Fruit fly (Drosophila melanogaster) whole organism, embryonic: ENCODE results near the gene sosie.
A peak's percentile ranks its signal among the peaks of the same experiment; 100 is the strongest.

Experiments
- B-H2 ChIP-seq: fragments of 200-800 bp; sonication (Bioruptor generic); optimal IDR thresholded peaks from 2 replicates; lab custom pipeline; 2018; ENCODE audit warnings: missing biosample characterization, mild to moderate bottlenecking, missing genetic modification characterization
- BEAF-32 ChIP-seq: fragments of 200-800 bp; sonication (Bioruptor generic); optimal IDR thresholded peaks from 3 replicates; lab custom pipeline; 2017; ENCODE audit warnings: missing biosample characterization, missing genetic modification characterization, mild to moderate bottlenecking, moderate library complexity, missing genetic modification reagents
- Blimp-1 ChIP-seq: fragments of 200-800 bp; sonication (Bioruptor generic); optimal IDR thresholded peaks from 3 replicates; lab custom pipeline; 2018; ENCODE audit warnings: missing biosample characterization, missing genetic modification characterization, mild to moderate bottlenecking, moderate library complexity, missing genetic modification reagents
- C15 ChIP-seq: fragments of 200-800 bp; sonication (Bioruptor generic); IDR thresholded peaks from 3 replicates; pipeline ENCODE4 v1.3.6; 2022; ENCODE audit warnings: missing biosample characterization, missing genetic modification characterization
- CG10147 ChIP-seq: fragments of 200-800 bp; sonication (Bioruptor generic); optimal IDR thresholded peaks from 2 replicates; lab custom pipeline; 2019; ENCODE audit warnings: missing biosample characterization, mild to moderate bottlenecking, missing genetic modification characterization, moderate library complexity
- CG14014 ChIP-seq: fragments of 200-800 bp; sonication (Bioruptor generic); IDR thresholded peaks from 2 replicates; pipeline ENCODE4 v1.3.6; 2022; ENCODE audit warnings: missing biosample characterization, missing genetic modification characterization
- CG16815 ChIP-seq: fragments of 200-800 bp; sonication (Bioruptor generic); optimal IDR thresholded peaks from 3 replicates; lab custom pipeline; 2017; ENCODE audit warnings: missing biosample characterization, mild to moderate bottlenecking, missing genetic modification characterization
- CG18011 ChIP-seq: fragments of 200-800 bp; sonication (Bioruptor generic); optimal IDR thresholded peaks from 2 replicates; lab custom pipeline; 2017; ENCODE audit warnings: missing biosample characterization, missing genetic modification characterization, mild to moderate bottlenecking, moderate library complexity, missing genotype
- CG2199 ChIP-seq: fragments of 200-800 bp; sonication (Bioruptor generic); IDR thresholded peaks from 3 replicates; pipeline ENCODE4 v1.3.6; 2022; ENCODE audit warnings: missing biosample characterization, missing genetic modification characterization
- CG30403 ChIP-seq: fragments of 200-800 bp; sonication (Bioruptor generic); optimal IDR thresholded peaks from 3 replicates; lab custom pipeline; 2016; ENCODE audit warnings: missing biosample characterization, missing genetic modification characterization
- CG3407 ChIP-seq: fragments of 200-800 bp; sonication (Bioruptor generic); optimal IDR thresholded peaks from 2 replicates; lab custom pipeline; 2018; ENCODE audit warnings: missing biosample characterization, mild to moderate bottlenecking, missing genetic modification characterization
- CG42726 ChIP-seq: fragments of 200-800 bp; sonication (Bioruptor generic); IDR thresholded peaks from 2 replicates; pipeline ENCODE4 v1.3.6; 2022; ENCODE audit warnings: missing biosample characterization, missing genetic modification characterization; ENCODE audit not compliant: partially characterized antibody
- CG4360 ChIP-seq: fragments of 200-800 bp; sonication (Bioruptor generic); IDR thresholded peaks from 2 replicates; pipeline ENCODE4 v1.3.6; 2022; ENCODE audit warnings: missing biosample characterization, missing genetic modification characterization
- CG4424 ChIP-seq: fragments of 200-800 bp; sonication (Bioruptor generic); optimal IDR thresholded peaks from 3 replicates; lab custom pipeline; 2016; ENCODE audit warnings: missing biosample characterization, missing genetic modification characterization
- CG4730 ChIP-seq: fragments of 200-800 bp; sonication (Bioruptor generic); IDR thresholded peaks from 2 replicates; pipeline ENCODE4 v1.3.6; 2022; ENCODE audit warnings: missing biosample characterization, missing genetic modification characterization
- CG6254 ChIP-seq: fragments of 200-800 bp; sonication (Bioruptor generic); optimal IDR thresholded peaks from 3 replicates; lab custom pipeline; 2017; ENCODE audit warnings: mild to moderate bottlenecking, missing biosample characterization, missing genetic modification reagents, missing genetic modification characterization
- CG6654 ChIP-seq: fragments of 200-800 bp; sonication (Bioruptor generic); optimal IDR thresholded peaks from 2 replicates; lab custom pipeline; 2017; ENCODE audit warnings: missing biosample characterization, mild to moderate bottlenecking, missing genetic modification characterization
- CG6854 ChIP-seq: fragments of 200-800 bp; sonication (Bioruptor generic); optimal IDR thresholded peaks from 3 replicates; lab custom pipeline; 2017; ENCODE audit warnings: missing biosample characterization, mild to moderate bottlenecking, missing genetic modification characterization
- CG7928 ChIP-seq: fragments of 200-800 bp; sonication (Bioruptor generic); optimal IDR thresholded peaks from 2 replicates; lab custom pipeline; 2017; ENCODE audit warnings: missing biosample characterization, mild to moderate bottlenecking, missing genetic modification characterization
- CoRest ChIP-seq: fragments of 200-800 bp; sonication (Bioruptor generic); optimal IDR thresholded peaks from 3 replicates; lab custom pipeline; 2018; ENCODE audit warnings: missing biosample characterization, mild to moderate bottlenecking, missing genetic modification characterization, moderate library complexity
- D19A ChIP-seq: fragments of 200-800 bp; optimal IDR thresholded peaks from 3 replicates; lab custom pipeline; 2019; ENCODE audit warnings: missing biosample characterization, mild to moderate bottlenecking, missing genetic modification characterization, moderate library complexity
- Fer1 ChIP-seq: fragments of 200-800 bp; sonication (Bioruptor generic); optimal IDR thresholded peaks from 2 replicates; lab custom pipeline; 2017; ENCODE audit warnings: missing biosample characterization, mild to moderate bottlenecking, missing genetic modification characterization
- Fer3 ChIP-seq: fragments of 200-800 bp; sonication (Bioruptor generic); optimal IDR thresholded peaks from 2 replicates; lab custom pipeline; 2018; ENCODE audit warnings: missing biosample characterization, mild to moderate bottlenecking, missing genetic modification characterization, moderate library complexity
- H15 ChIP-seq: fragments of 200-800 bp; sonication (Bioruptor generic); IDR thresholded peaks from 3 replicates; pipeline ENCODE4 v1.3.6; 2022; ENCODE audit warnings: missing biosample characterization, missing genetic modification characterization
- HLH4C ChIP-seq: fragments of 200-800 bp; sonication (Bioruptor generic); IDR thresholded peaks from 3 replicates; pipeline ENCODE4 v1.3.6; 2022; ENCODE audit warnings: missing biosample characterization, missing genetic modification characterization; ENCODE audit not compliant: partially characterized antibody
- Hr51 ChIP-seq, 2 experiments: fragments of 200-800 bp; sonication (Bioruptor generic); optimal IDR thresholded peaks; 2 replicates in 1 of 2; 3 replicates in 1 of 2; lab custom pipeline; 2016 to 2018; ENCODE audit warnings: missing biosample characterization in 2 of 2, missing genetic modification characterization in 2 of 2, mild to moderate bottlenecking in 1 of 2, moderate library complexity in 1 of 2
- Meics ChIP-seq: fragments of 200-800 bp; sonication (Bioruptor generic); optimal IDR thresholded peaks from 2 replicates; lab custom pipeline; 2017; ENCODE audit warnings: missing biosample characterization, mild to moderate bottlenecking, missing genetic modification characterization
- Nf-YA ChIP-seq: fragments of 200-800 bp; sonication (Bioruptor generic); IDR thresholded peaks from 2 replicates; pipeline ENCODE4 v1.3.6; 2022; ENCODE audit warnings: missing biosample characterization, missing genetic modification characterization
- Oli ChIP-seq: fragments of 200-800 bp; sonication (Bioruptor generic); optimal IDR thresholded peaks from 2 replicates; lab custom pipeline; 2018; ENCODE audit warnings: missing biosample characterization, mild to moderate bottlenecking, missing genetic modification characterization, moderate library complexity
- Xrp1 ChIP-seq: fragments of 200-800 bp; sonication (Bioruptor generic); IDR thresholded peaks from 2 replicates; pipeline ENCODE4 v1.3.6; 2022; ENCODE audit warnings: missing biosample characterization, missing genetic modification characterization
- br ChIP-seq: fragments of >200 bp; optimal IDR thresholded peaks from 2 replicates; lab custom pipeline; 2017
- crp ChIP-seq, 2 experiments: fragments of 200-800 bp; sonication (Bioruptor generic); optimal IDR thresholded peaks; 2 replicates in 1 of 2; 3 replicates in 1 of 2; lab custom pipeline; 2017; ENCODE audit warnings: missing biosample characterization in 2 of 2, missing genetic modification characterization in 2 of 2, mild to moderate bottlenecking in 1 of 2, moderate library complexity in 1 of 2
- esg ChIP-seq: fragments of 200-800 bp; sonication (Bioruptor generic); conservative IDR thresholded peaks from 2 replicates; pipeline ENCODE4 v1.3.6; 2022; ENCODE audit warnings: missing biosample characterization, missing genetic modification characterization
- eyg ChIP-seq: fragments of 200-800 bp; sonication (Bioruptor generic); optimal IDR thresholded peaks from 3 replicates; lab custom pipeline; 2016; ENCODE audit warnings: missing biosample characterization, missing genetic modification characterization
- fd3F ChIP-seq: fragments of 200-800 bp; sonication (Bioruptor generic); optimal IDR thresholded peaks from 2 replicates; lab custom pipeline; 2018; ENCODE audit warnings: missing biosample characterization, mild to moderate bottlenecking, missing genetic modification characterization, moderate library complexity
- inv ChIP-seq: fragments of 200-800 bp; sonication (Bioruptor generic); IDR thresholded peaks from 2 replicates; pipeline ENCODE4 v1.3.6; 2022; ENCODE audit warnings: missing biosample characterization, missing genetic modification characterization; ENCODE audit not compliant: partially characterized antibody
- kni ChIP-seq: fragments of 200-800 bp; sonication (Bioruptor generic); optimal IDR thresholded peaks from 3 replicates; lab custom pipeline; 2017; ENCODE audit warnings: mild to moderate bottlenecking, missing biosample characterization, missing genetic modification reagents, missing genetic modification characterization
- maf-S ChIP-seq: fragments of 200-800 bp; sonication (Bioruptor generic); optimal IDR thresholded peaks from 2 replicates; lab custom pipeline; 2016; ENCODE audit warnings: missing biosample characterization, missing genetic modification characterization
- nmo ChIP-seq: fragments of 200-800 bp; sonication (Bioruptor generic); optimal IDR thresholded peaks from 2 replicates; lab custom pipeline; 2018; ENCODE audit warnings: missing biosample characterization, mild to moderate bottlenecking, missing genetic modification characterization, moderate library complexity
- otp ChIP-seq: fragments of 200-800 bp; sonication (Bioruptor generic); IDR thresholded peaks from 3 replicates; pipeline ENCODE4, ENCODE4 v1.3.6; 2022; ENCODE audit warnings: missing biosample characterization, missing genetic modification characterization
- peb ChIP-seq: fragments of 200-800 bp; sonication (Bioruptor generic); IDR thresholded peaks from 2 replicates; pipeline ENCODE4 v1.3.6; 2022; ENCODE audit warnings: missing biosample characterization, missing genetic modification characterization
- repo ChIP-seq: fragments of 200-800 bp; sonication (Bioruptor generic); optimal IDR thresholded peaks from 2 replicates; lab custom pipeline; 2016; ENCODE audit warnings: missing biosample characterization, missing genetic modification characterization
- salm ChIP-seq: fragments of 200-800 bp; sonication (Bioruptor generic); optimal IDR thresholded peaks from 2 replicates; lab custom pipeline; 2018; ENCODE audit warnings: missing biosample characterization, mild to moderate bottlenecking, missing genetic modification characterization
- sc ChIP-seq, 3 experiments: fragments of >200 bp in 2 of 3; fragments of 200-800 bp in 1 of 3; sonication (Bioruptor generic) in 1 of 3; optimal IDR thresholded peaks; 2 replicates in 2 of 3; 3 replicates in 1 of 3; lab custom pipeline; 2017; ENCODE audit warnings: mild to moderate bottlenecking in 1 of 3, missing biosample characterization in 1 of 3, missing genetic modification characterization in 1 of 3, missing genetic modification reagents in 1 of 3
- ttk ChIP-seq: fragments of 200-800 bp; sonication (Bioruptor generic); IDR thresholded peaks from 2 replicates; pipeline ENCODE4 v2.1.2; 2022; ENCODE audit warnings: missing biosample characterization, missing genetic modification characterization
- usp ChIP-seq: fragments of >200 bp; optimal IDR thresholded peaks from 2 replicates; lab custom pipeline; 2017; ENCODE audit warnings: missing biosample characterization, missing genetic modification characterization
- vnd ChIP-seq: fragments of 200-800 bp; sonication (Bioruptor generic); IDR thresholded peaks from 3 replicates; pipeline ENCODE4 v1.3.6; 2022; ENCODE audit warnings: missing biosample characterization, missing genetic modification characterization; ENCODE audit not compliant: partially characterized antibody
- wek ChIP-seq: fragments of 200-800 bp; sonication (Bioruptor generic); optimal IDR thresholded peaks from 3 replicates; lab custom pipeline; 2018; ENCODE audit warnings: missing biosample characterization, mild to moderate bottlenecking, missing genetic modification characterization, moderate library complexity

Gene sosie

DNA sequence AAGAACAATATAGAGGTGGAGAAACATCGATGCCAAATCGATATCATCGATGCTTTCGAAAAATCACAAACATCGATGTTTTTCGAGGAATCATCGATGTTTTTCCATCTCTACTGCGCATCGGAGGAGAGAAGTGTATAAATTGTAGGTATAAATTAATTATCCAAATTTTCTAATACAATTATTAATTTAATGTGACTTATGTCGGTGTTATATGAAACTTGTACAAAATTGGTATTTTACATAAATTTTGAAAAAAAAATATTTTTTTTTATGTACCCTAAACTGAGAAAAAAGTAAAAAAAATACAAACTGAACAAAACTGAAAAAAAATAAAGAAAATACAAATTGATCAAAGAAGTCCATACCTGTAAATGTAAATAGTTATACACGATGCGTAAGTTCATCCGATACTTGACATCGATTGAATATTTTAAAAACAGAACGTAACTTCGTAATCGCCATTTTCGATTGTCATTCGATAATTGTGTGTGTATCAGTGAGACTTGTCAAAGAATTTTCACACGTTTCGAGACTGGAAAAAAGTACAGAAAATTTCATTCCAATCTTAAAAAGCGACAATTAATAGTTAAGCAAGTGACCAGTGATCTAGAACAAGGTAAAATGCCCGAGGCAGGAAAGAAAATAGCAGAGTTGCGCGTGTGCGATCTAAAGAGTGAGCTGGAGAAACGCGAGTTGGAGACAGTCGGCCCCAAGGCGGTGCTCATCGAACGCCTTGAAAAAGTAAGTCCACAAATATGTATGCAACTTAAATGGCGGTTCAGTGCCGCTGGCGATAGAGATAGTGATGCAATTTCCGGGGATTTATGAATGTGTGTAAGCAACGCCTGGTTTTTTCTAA, 16.5 kb upstream of the sosie start, which contains the start of the genes CG5808 and Saf-B (continued):
- TF ChIP-seq Fer1 (no peak), CG18011 (GFP tag; lab: Kevin White, UChicago) (no peak), kni (GFP tag; lab: Kevin White, UChicago) (no peak), CG6854 (GFP tag; lab: Kevin White, UChicago) (no peak), esg (peak; percentile 33; the same call in 1 of the 2 replicates), B-H2 (GFP tag; lab: Kevin White, UChicago) (no peak), CG42726 (0 out of 2 replicates have a peak, but pooled peaks have one; percentile 32), maf-S (GFP tag; lab: Kevin White, UChicago) (no peak), BEAF-32 (GFP tag; lab: Kevin White, UChicago) (peak; percentile 87), crp (GFP tag; optimal IDR thresholded peaks at IDR 0.05; lab: Kevin White, UChicago) (peak in 1 of 2 experiments; percentile 37), usp (GFP tag; lab: Kevin White, UChicago) (no peak), br (no peak), Oli (peak; percentile 13), inv (GFP tag; lab: Robert Waterston, UW) (peak; percentile 75), ttk (GFP tag; lab: Robert Waterston, UW) (no peak), Xrp1 (peak; percentile 49; the same call in 1 of the 2 replicates), Hr51 (GFP tag; optimal IDR thresholded peaks at IDR 0.05; lab: Kevin White, UChicago) (no peak), CG14014 (GFP tag; lab: Robert Waterston, UW) (no peak), CG4424 (GFP tag; lab: Kevin White, UChicago) (peak; percentile 58), CG4730 (GFP tag; lab: Robert Waterston, UW) (no peak), HLH4C (GFP tag; lab: Robert Waterston, UW) (peak; percentile 95), C15 (GFP tag; lab: Robert Waterston, UW) (no peak), sc (optimal IDR thresholded peaks at IDR 0.05; lab: Kevin White, UChicago) (no peak), sc (GFP tag; optimal IDR thresholded peaks at IDR 0.05; lab: Kevin White, UChicago) (no peak), CG30403 (GFP tag; lab: Kevin White, UChicago) (peak; percentile 57), Nf-YA (GFP tag; lab: Robert Waterston, UW) (no peak; the same call in 1 of the 2 replicates), fd3F (GFP tag; lab: Kevin White, UChicago) (no peak), nmo (GFP tag; lab: Kevin White, UChicago) (peak; percentile 85), CG6254 (GFP tag; lab: Kevin White, UChicago) (no peak), Meics (GFP tag; lab: Kevin White, UChicago) (no peak), wek (GFP tag; lab: Kevin White, UChicago) (no peak), CG4360 (GFP tag; lab: Robert Waterston, UW) (no peak), D19A (no peak), H15 (GFP tag; lab: Robert Waterston, UW) (no peak), salm (no peak), CG10147 (no peak), CG7928 (GFP tag; lab: Kevin White, UChicago) (peak; percentile 18), Fer3 (tag; lab: Kevin White, UChicago) (peak; percentile 19), CG16815 (GFP tag; lab: Kevin White, UChicago) (no peak), eyg (GFP tag; lab: Kevin White, UChicago) (no peak), CG6654 (GFP tag; lab: Kevin White, UChicago) (no peak), CoRest (tag; lab: Kevin White, UChicago) (peak; percentile 65), Blimp-1 (no peak), CG3407 (GFP tag; lab: Kevin White, UChicago) (no peak), otp (no peak), peb (no peak), repo (GFP tag; lab: Kevin White, UChicago) (no peak), CG2199 (GFP tag; lab: Robert Waterston, UW) (no peak), vnd (GFP tag; lab: Robert Waterston, UW) (peak; percentile 88)
